Worm (Caenorhabditis elegans) whole organism, L3 larva: ENCODE data around the gene irg-6.

Experiments used
- elt-2 ChIP-seq: sonication (generic microtip); optimal IDR thresholded peaks from 2 replicates; lab custom pipeline; 2016; ENCODE audit warnings: missing genetic modification reagents, mild to moderate bottlenecking, missing genetic modification characterization, missing compliant biosample characterization
- jun-1 ChIP-seq: fragments of 150-350 bp; optimal IDR thresholded peaks from 2 replicates; lab custom pipeline; 2014; ENCODE audit warnings: missing biosample characterization, missing genetic modification reagents, missing genetic modification characterization
- lin-15B ChIP-seq: fragments of 150-350 bp; optimal IDR thresholded peaks from 2 replicates; lab custom pipeline; 2014; ENCODE audit warnings: missing biosample characterization, missing genetic modification characterization
- nhr-23 ChIP-seq: fragments of 150-350 bp; optimal IDR thresholded peaks from 2 replicates; lab custom pipeline; 2014; ENCODE audit warnings: missing biosample characterization, missing genetic modification reagents, missing genetic modification characterization
- pha-4 ChIP-seq: fragments of 150-350 bp; optimal IDR thresholded peaks from 2 replicates; lab custom pipeline; 2014; ENCODE audit warnings: missing biosample characterization, missing genetic modification reagents, missing genetic modification characterization
- pqm-1 ChIP-seq: fragments of 150-350 bp; optimal IDR thresholded peaks from 2 replicates; lab custom pipeline; 2017; ENCODE audit warnings: missing biosample characterization, missing genetic modification characterization, inconsistent platforms
- snpc-4 ChIP-seq: fragments of 150-350 bp; optimal IDR thresholded peaks from 2 replicates; lab custom pipeline; 2014; ENCODE audit warnings: missing biosample characterization, missing genetic modification characterization
- ztf-4 ChIP-seq: fragments of 150-350 bp; optimal IDR thresholded peaks from 2 replicates; lab custom pipeline; 2014; ENCODE audit warnings: missing biosample characterization, missing genetic modification characterization

Gene irg-6

ce11 chrIV:12869812-12870211 lies 45.0 kb downstream of the irg-6 start:
- TF ChIP-seq lin-15B (no peak), elt-2 (peak; percentile 19), snpc-4 (tag; lab: Kevin White, UChicago) (peak; percentile 31)

- TF ChIP-seq elt-2 (peak; percentile 71), pha-4 (tag; lab: Kevin White, UChicago) (no peak), pqm-1 (tag; lab: Kevin White, UChicago) (peak; percentile 21)
- TF ChIP-seq, all 47 proteins: peak for 2
Measured at ce11 chrIV:12869383-12869782, 45.4 kb downstream of the irg-6 start.

- no peak for TF ChIP-seq ztf-4 (tag; lab: Kevin White, UChicago)
- TF ChIP-seq elt-2, result peak; percentile 96
- TF ChIP-seq jun-1 (tag; lab: Kevin White, UChicago), result peak; percentile 11
- no peak for TF ChIP-seq nhr-23
- TF ChIP-seq pqm-1 (tag; lab: Kevin White, UChicago), result peak; percentile 88
Measured at ce11 chrIV:12865884-12866283, 48.9 kb downstream of the irg-6 start, which contains the start of gene clec-186. TSS of gene clec-186 (plus strand) at chrIV:12866109.
